Worm (Caenorhabditis elegans) whole organism, young adult: ENCODE measurements around the gene sknr-1.

Source experiments
- F55B11.4 ChIP-seq: sonication (generic microtip); optimal IDR thresholded peaks from 2 replicates; lab custom pipeline; 2016; ENCODE audit warnings: missing compliant biosample characterization, missing genetic modification characterization, borderline replicate concordance; ENCODE audit not compliant: insufficient read depth
- Y79H2A.3 ChIP-seq: fragments of 200-800 bp; sonication (Bioruptor generic); conservative IDR thresholded peaks from 2 replicates; pipeline ENCODE4 v1.3.6; 2022; ENCODE audit warnings: missing genetic modification reagents, missing genetic modification characterization, missing compliant biosample characterization
- ama-1 ChIP-seq, 3 experiments: fragments of 150-350 bp in 1 of 3; sonication (generic microtip) in 2 of 3; optimal IDR thresholded peaks; 2 replicates each; lab custom pipeline; 2014 to 2018; ENCODE audit warnings: missing biosample characterization in 2 of 3, missing genetic modification characterization in 2 of 3, missing genetic modification reagents in 2 of 3
- aptf-3 ChIP-seq: fragments of 200-800 bp; sonication (Bioruptor generic); IDR thresholded peaks from 2 replicates; pipeline ENCODE4 v1.3.6; 2022; ENCODE audit warnings: missing genetic modification characterization, missing compliant biosample characterization
- athp-1 ChIP-seq: sonication (generic microtip); optimal IDR thresholded peaks from 2 replicates; lab custom pipeline; 2017; ENCODE audit warnings: mild to moderate bottlenecking, missing genetic modification characterization, missing compliant biosample characterization
- die-1 ChIP-seq: sonication (generic microtip); optimal IDR thresholded peaks from 2 replicates; lab custom pipeline; 2016; ENCODE audit warnings: missing genotype, mild to moderate bottlenecking, missing genetic modification characterization, missing compliant biosample characterization
- him-1 ChIP-seq: sonication (generic microtip); optimal IDR thresholded peaks from 2 replicates; lab custom pipeline; 2016; ENCODE audit warnings: missing genotype, missing genetic modification reagents, missing genetic modification characterization, missing compliant biosample characterization
- let-607 ChIP-seq, 2 experiments: fragments of 200-800 bp in 1 of 2; sonication (Bioruptor generic) in 1 of 2; sonication (generic microtip) in 1 of 2; optimal IDR thresholded peaks; 2 replicates each; lab custom pipeline; 2016 to 2018; ENCODE audit warnings: mild to moderate bottlenecking in 2 of 2, missing compliant biosample characterization in 2 of 2, missing genetic modification characterization in 2 of 2, moderate library complexity in 2 of 2, missing genotype in 1 of 2
- pha-4 ChIP-seq: fragments of 150-350 bp; sonication (generic microtip); optimal IDR thresholded peaks from 2 replicates; lab custom pipeline; 2014; ENCODE audit warnings: missing biosample characterization, missing genetic modification reagents, missing genetic modification characterization
- rpc-1 ChIP-seq, 2 experiments: fragments of 150-350 bp in 1 of 2; sonication (generic microtip) in 1 of 2; optimal IDR thresholded peaks; 2 replicates each; lab custom pipeline; 2014 to 2018; ENCODE audit warnings: missing biosample characterization in 1 of 2, missing genetic modification characterization in 1 of 2, missing genetic modification reagents in 1 of 2, missing genotype in 1 of 2
- snpc-1.1 ChIP-seq: sonication (generic microtip); optimal IDR thresholded peaks from 2 replicates; lab custom pipeline; 2017; ENCODE audit warnings: missing genetic modification characterization, mild to moderate bottlenecking, missing compliant biosample characterization, antibody characterized with exemption, moderate library complexity, missing genotype, missing genetic modification reagents; ENCODE audit not compliant: insufficient read depth
- ztf-25 ChIP-seq: fragments of 200-800 bp; sonication (Bioruptor generic); IDR thresholded peaks from 2 replicates; pipeline ENCODE4 v1.3.6; 2022; ENCODE audit warnings: missing genetic modification reagents, missing genetic modification characterization, missing compliant biosample characterization
- ztf-6 ChIP-seq: fragments of 200-800 bp; sonication (Bioruptor generic); IDR thresholded peaks from 2 replicates; pipeline ENCODE4 v1.3.6; 2022; ENCODE audit warnings: missing genetic modification reagents, missing genetic modification characterization, missing compliant biosample characterization

DNA sequence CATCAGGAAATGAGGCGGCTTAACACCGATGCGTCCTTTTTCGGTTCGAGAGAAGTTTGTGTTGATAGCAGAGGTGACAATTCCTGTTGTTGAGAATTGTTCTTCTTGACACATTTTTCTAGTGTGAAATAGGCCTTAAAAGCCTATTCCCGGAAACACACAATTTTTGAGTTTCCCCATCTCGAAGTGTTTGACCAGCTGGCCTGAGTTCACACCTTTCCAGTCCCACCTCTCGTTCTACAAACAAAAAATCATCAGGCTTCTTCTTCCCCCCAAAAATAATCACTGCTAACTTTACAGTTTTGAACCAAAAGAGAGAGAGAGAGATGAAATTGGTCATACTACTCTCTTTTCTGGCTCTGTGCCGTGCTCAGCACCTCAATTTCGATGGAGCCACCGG lies 41.3 kb upstream of the sknr-1 start, which contains the start of gene W02G9.4:
- TF ChIP-seq ztf-25 (no peak), rpc-1 (optimal IDR thresholded peaks at IDR 0.05; lab: Kevin White, UChicago) (no peak), rpc-1 (tag; optimal IDR thresholded peaks at IDR 0.05; lab: Kevin White, UChicago) (no peak), die-1 (tag; lab: Kevin White, UChicago) (no peak), F55B11.4 (tag; lab: Kevin White, UChicago) (no peak), ztf-6 (GFP tag; lab: Robert Waterston, UW) (no peak), let-607 (tag; optimal IDR thresholded peaks at IDR 0.05; lab: Kevin White, UChicago) (no peak), athp-1 (no peak), him-1 (no peak), Y79H2A.3 (GFP tag; lab: Robert Waterston, UW) (no peak), pha-4 (tag; lab: Kevin White, UChicago) (no peak), snpc-1.1 (tag; lab: Kevin White, UChicago) (no peak), aptf-3 (GFP tag; lab: Robert Waterston, UW) (no peak), ama-1 (optimal IDR thresholded peaks at IDR 0.05; lab: Kevin White, UChicago) (no peak), ama-1 (GFP tag; optimal IDR thresholded peaks at IDR 0.05; lab: Kevin White, UChicago) (no peak)
